Worm (Caenorhabditis elegans) whole organism, mixed stage, embryonic: ENCODE measurements around the gene F10D7.11.

ENCODE experiments used
- bed-3 ChIP-seq: fragments of 200-800 bp; sonication (Bioruptor generic); optimal IDR thresholded peaks from 3 replicates; lab custom pipeline; 2018; ENCODE audit warnings: mild to moderate bottlenecking, missing genetic modification characterization, moderate library complexity, missing compliant biosample characterization
- blmp-1 ChIP-seq: fragments of 150-350 bp; optimal IDR thresholded peaks from 2 replicates; lab custom pipeline; 2014; ENCODE audit warnings: missing biosample characterization, missing genetic modification characterization
- lin-13 ChIP-seq: fragments of 150-350 bp; optimal IDR thresholded peaks from 2 replicates; lab custom pipeline; 2014; ENCODE audit warnings: missing biosample characterization, missing genetic modification characterization
- lsy-2 ChIP-seq: fragments of 150-350 bp; optimal IDR thresholded peaks from 2 replicates; lab custom pipeline; 2014; ENCODE audit warnings: missing biosample characterization, missing genetic modification characterization
- mep-1 ChIP-seq: fragments of 150-350 bp; optimal IDR thresholded peaks from 2 replicates; lab custom pipeline; 2017; ENCODE audit warnings: missing biosample characterization, missing genetic modification reagents, missing genetic modification characterization, inconsistent platforms
- nhr-12 ChIP-seq: fragments of 150-350 bp; optimal IDR thresholded peaks from 2 replicates; lab custom pipeline; 2014; ENCODE audit warnings: missing biosample characterization, missing genetic modification characterization
- pha-4 ChIP-seq: fragments of 150-350 bp; optimal IDR thresholded peaks from 2 replicates; lab custom pipeline; 2018; ENCODE audit warnings: missing biosample characterization, missing genetic modification reagents, missing genetic modification characterization
- snpc-4 ChIP-seq: fragments of 150-350 bp; optimal IDR thresholded peaks from 2 replicates; lab custom pipeline; 2014; ENCODE audit warnings: missing biosample characterization, missing genetic modification characterization
- unc-120 ChIP-seq: sonication (generic microtip); optimal IDR thresholded peaks from 2 replicates; lab custom pipeline; 2017; ENCODE audit warnings: missing genetic modification characterization, missing compliant biosample characterization; ENCODE audit not compliant: poor library complexity, severe bottlenecking
- unc-39 ChIP-seq: fragments of 150-350 bp; optimal IDR thresholded peaks from 2 replicates; lab custom pipeline; 2014; ENCODE audit warnings: missing biosample characterization, missing genetic modification characterization
- zip-8 ChIP-seq: fragments of 150-350 bp; optimal IDR thresholded peaks from 2 replicates; lab custom pipeline; 2014; ENCODE audit warnings: missing biosample characterization, missing genetic modification characterization
- ztf-11 ChIP-seq: fragments of 150-350 bp; optimal IDR thresholded peaks from 2 replicates; lab custom pipeline; 2014; ENCODE audit warnings: missing biosample characterization, missing genetic modification characterization

DNA sequence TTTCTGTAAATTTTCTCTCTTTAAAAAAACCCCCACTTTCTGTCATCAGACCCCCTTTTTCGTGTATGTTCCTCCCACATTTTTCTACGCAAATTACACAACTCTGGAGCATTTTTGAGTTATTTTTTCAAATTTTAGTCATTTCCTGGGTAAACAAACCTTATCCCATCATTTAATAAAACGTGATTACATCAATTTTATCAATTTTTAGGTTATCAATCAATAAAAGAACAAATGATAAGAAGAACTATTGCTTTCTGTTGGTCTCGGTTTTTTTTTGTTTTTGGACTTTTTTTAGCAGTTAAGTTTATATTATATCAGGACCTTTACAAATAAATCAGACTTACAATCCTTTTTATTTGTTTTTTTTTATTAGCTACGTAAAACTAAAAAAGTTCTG is 26.3 kb upstream of the F10D7.11 start, which contains the start of gene C53C11.2:
- TF ChIP-seq unc-120 (no peak), blmp-1 (tag; lab: Kevin White, UChicago) (no peak), lsy-2 (no peak), nhr-12 (no peak), pha-4 (tag; lab: Kevin White, UChicago) (no peak), ztf-11 (no peak), unc-39 (tag; lab: Kevin White, UChicago) (no peak), mep-1 (no peak), lin-13 (tag; lab: Kevin White, UChicago) (no peak), snpc-4 (tag; lab: Kevin White, UChicago) (no peak), bed-3 (no peak), zip-8 (tag; lab: Kevin White, UChicago) (no peak)
